Worm (Caenorhabditis elegans): ENCODE measurements around the gene E02H4.6.

Gene E02H4.6

DNA sequence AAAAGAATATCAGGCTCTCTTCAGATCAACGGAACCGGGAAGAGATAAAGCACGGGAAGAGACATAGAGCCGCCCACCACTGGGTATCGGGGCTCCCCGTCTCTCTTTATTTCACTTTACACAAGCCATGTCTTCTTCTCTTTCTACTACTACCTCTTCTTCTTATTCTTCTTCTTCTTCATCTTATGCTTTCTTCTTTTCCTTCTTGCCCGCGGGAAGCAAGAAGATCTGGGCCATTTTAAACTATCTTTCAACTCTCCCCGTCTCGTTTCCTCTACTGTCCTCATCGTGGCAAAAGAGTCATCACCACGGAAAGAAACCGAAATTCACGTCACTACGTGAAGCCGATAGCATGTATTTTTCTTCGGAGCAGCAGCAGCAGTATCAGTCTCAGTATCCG, 40.7 kb upstream of the E02H4.6 start (continued):
- TF ChIP-seq hlh-15 (tag; optimal IDR thresholded peaks at IDR 0.05) (no peak), ets-4 (tag; optimal IDR thresholded peaks at IDR 0.05) (no peak), unc-3 (GFP tag; conservative IDR thresholded peaks at IDR 0.05) (no peak), unc-3 (tag; optimal IDR thresholded peaks at IDR 0.05) (no peak), hlh-13 (GFP tag; optimal IDR thresholded peaks at IDR 0.05) (no peak), hlh-8 (tag; optimal IDR thresholded peaks at IDR 0.05) (no peak), elt-4 (tag; optimal IDR thresholded peaks at IDR 0.05) (no peak), pqm-1 (tag; optimal IDR thresholded peaks at IDR 0.05) (no peak), elt-2 (tag; optimal IDR thresholded peaks at IDR 0.05) (no peak), rnt-1 (tag; optimal IDR thresholded peaks at IDR 0.05) (peak; percentile 56), ceh-31 (tag; optimal IDR thresholded peaks at IDR 0.05) (no peak), ttx-3 (tag; optimal IDR thresholded peaks at IDR 0.05) (no peak), F13H6.1 (tag; optimal IDR thresholded peaks at IDR 0.05) (no peak), ztf-16 (tag; optimal IDR thresholded peaks at IDR 0.05) (no peak), dve-1 (tag; optimal IDR thresholded peaks at IDR 0.05) (no peak), eyg-1 (tag; optimal IDR thresholded peaks at IDR 0.05) (no peak), madf-2 (tag; optimal IDR thresholded peaks at IDR 0.05) (no peak), npax-4 (tag; optimal IDR thresholded peaks at IDR 0.05) (no peak), pax-1 (tag; optimal IDR thresholded peaks at IDR 0.05) (no peak), ceh-18 (tag; optimal IDR thresholded peaks at IDR 0.05) (peak; percentile 90), fkh-10 (GFP tag; optimal IDR thresholded peaks at IDR 0.05) (no peak), ceh-9 (tag; optimal IDR thresholded peaks at IDR 0.05) (no peak), pha-4 (tag; optimal IDR thresholded peaks at IDR 0.05) (no peak), pha-2 (tag; optimal IDR thresholded peaks at IDR 0.05) (no peak), dmd-4 (tag; optimal IDR thresholded peaks at IDR 0.05; ENCODE audit: borderline replicate concordance) (no peak), C08G9.2 (tag; optimal IDR thresholded peaks at IDR 0.05) (no peak), che-1 (tag; optimal IDR thresholded peaks at IDR 0.05) (no peak), nhr-232 (tag; optimal IDR thresholded peaks at IDR 0.05) (no peak), fkh-6 (tag; optimal IDR thresholded peaks at IDR 0.05) (no peak), pag-3 (tag; optimal IDR thresholded peaks at IDR 0.05; ENCODE audit: borderline replicate concordance) (no peak), ceh-22 (tag; optimal IDR thresholded peaks at IDR 0.05) (no peak), C38D4.7 (GFP tag; optimal IDR thresholded peaks at IDR 0.05) (no peak), gmeb-2 (tag; optimal IDR thresholded peaks at IDR 0.05) (no peak), nhr-11 (tag; optimal IDR thresholded peaks at IDR 0.05) (no peak), ceh-24 (tag; optimal IDR thresholded peaks at IDR 0.05) (no peak), lim-6 (tag; optimal IDR thresholded peaks at IDR 0.05) (no peak)

DNA sequence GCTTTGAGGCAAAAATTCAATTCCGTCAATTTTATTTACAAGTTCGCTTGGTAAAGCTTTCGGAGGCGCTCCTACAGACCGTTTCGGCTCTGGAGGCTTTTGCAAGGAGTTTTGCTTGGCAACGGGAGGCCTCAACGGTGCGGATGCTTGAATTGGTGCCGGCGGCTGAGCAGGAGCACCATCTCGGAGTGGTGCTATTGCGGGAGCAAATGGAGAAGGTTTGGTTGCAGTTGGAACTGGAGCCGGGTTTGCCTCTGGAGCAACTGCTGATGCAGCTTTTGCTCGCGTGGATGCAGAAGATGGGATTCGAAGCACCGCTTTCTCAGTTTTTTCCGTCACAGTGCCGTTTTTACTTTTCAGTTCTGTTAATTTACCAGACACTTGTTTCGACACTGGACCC, 38.1 kb upstream of the E02H4.6 start:
- TF ChIP-seq mec-3 (tag; optimal IDR thresholded peaks at IDR 0.05; ENCODE audit: borderline replicate concordance) (peak; percentile 44), dve-1 (tag; optimal IDR thresholded peaks at IDR 0.05) (no peak)

DNA sequence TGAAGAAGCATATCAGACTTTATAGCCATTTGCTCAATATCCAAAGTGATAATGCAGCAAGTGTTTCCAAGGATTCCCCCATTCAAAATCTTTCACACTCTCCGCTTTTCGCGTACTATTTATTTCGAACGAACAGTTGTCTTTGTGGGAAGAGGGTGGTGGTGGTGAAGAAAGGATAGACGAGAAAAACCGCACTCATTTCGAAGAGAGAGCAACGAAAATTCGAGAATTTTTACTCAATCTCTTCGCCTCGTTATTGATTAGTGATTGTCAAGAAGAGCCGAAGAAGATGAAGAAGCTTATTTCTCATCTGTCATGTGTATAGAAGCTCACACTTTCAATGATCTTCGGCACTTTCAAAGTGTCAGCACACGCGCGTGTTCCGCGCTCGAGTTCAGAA, 35.9 kb upstream of the E02H4.6 start:
- TF ChIP-seq tbx-2 (tag; optimal IDR thresholded peaks at IDR 0.05) (peak; percentile 6), odd-2 (tag; optimal IDR thresholded peaks at IDR 0.05) (no peak), sdc-2 (tag; optimal IDR thresholded peaks at IDR 0.05) (no peak), madf-2 (tag; optimal IDR thresholded peaks at IDR 0.05) (no peak), hlh-8 (tag; optimal IDR thresholded peaks at IDR 0.05) (no peak), hlh-6 (tag; optimal IDR thresholded peaks at IDR 0.05) (no peak), Y22D7AL.16 (tag; optimal IDR thresholded peaks at IDR 0.05) (no peak), unc-55 (GFP tag; optimal IDR thresholded peaks at IDR 0.05) (peak; percentile 76), ceh-18 (tag; optimal IDR thresholded peaks at IDR 0.05) (peak; percentile 74), che-1 (tag; optimal IDR thresholded peaks at IDR 0.05) (no peak), rnt-1 (tag; optimal IDR thresholded peaks at IDR 0.05) (peak; percentile 98), ets-4 (tag; optimal IDR thresholded peaks at IDR 0.05) (no peak), unc-3 (GFP tag; conservative IDR thresholded peaks at IDR 0.05) (no peak), unc-3 (tag; optimal IDR thresholded peaks at IDR 0.05) (no peak)
